Worm (Caenorhabditis elegans) whole organism, midembryonic: ENCODE measurements around the gene nhr-175.

Experiments
- klf-2 ChIP-seq: fragments of 200-800 bp; sonication (Bioruptor generic); conservative IDR thresholded peaks from 2 replicates; pipeline ENCODE4 v1.3.6; 2022; ENCODE audit warnings: missing genetic modification reagents, missing genetic modification characterization, missing compliant biosample characterization
- ztf-23 ChIP-seq: fragments of 200-800 bp; sonication (Bioruptor generic); IDR thresholded peaks from 2 replicates; pipeline ENCODE4 v1.3.6; 2022; ENCODE audit warnings: missing genetic modification reagents, missing genetic modification characterization, missing compliant biosample characterization

DNA sequence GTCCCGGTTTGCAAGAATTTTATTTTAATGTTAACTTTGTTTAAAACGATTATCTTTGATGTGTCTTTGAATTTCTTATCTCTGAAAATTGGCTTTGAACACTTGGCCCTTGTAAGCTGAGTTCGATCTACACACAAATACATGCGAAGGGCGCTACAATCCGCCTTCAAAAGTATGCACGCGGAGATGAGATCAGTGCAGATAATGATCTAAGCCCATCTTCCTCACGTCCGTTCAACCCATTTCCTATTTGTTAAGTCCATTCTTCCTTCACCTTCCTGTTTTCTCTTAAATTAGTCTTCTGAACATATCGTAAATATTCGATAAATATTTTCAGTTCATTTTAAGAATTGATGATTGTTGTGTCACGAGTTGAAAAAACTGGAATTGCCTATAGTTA, at the start of gene nhr-175:
- no peak for TF ChIP-seq ztf-23 (GFP tag; lab: Robert Waterston, UW)
- TF ChIP-seq klf-2 (GFP tag; lab: Robert Waterston, UW): no peak
